Worm (Caenorhabditis elegans): ENCODE measurements around the gene nspc-7.
A peak's percentile ranks its signal among the peaks of the same experiment; 100 is the strongest.

The nspc-7 gene

DNA sequence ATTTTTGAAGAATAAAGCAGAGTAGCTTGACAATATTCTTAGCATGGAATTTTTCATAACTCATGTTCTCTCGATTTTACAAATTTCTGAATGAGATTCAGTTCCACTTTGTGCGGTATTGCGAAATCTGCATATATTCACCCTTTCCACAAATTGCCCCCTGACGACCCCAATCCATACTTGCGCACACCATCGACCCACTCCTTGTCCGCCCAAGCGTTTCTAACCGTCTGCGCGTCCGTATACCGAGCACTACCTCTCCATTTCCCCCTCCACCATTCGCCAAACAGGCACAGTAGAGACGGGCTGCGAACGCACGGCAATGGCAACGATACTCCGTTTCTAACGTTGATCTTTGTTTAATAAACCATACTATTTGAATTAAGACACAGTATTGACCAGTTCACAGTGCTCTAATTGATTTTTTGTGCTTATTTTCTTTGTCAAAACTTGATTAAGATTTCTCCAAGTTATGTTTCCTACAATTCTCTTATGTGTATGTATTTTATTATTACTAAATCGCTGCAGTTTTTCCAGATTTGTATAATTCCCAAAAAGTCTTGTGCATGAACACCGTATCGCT is 15.0 kb downstream of the nspc-7 start, which contains the start of gene utx-1:
Gene utx-1, plus strand, starts transcription at position 533 of the 583 bp plus-strand sequence.
- TF ChIP-seq aptf-3 (GFP tag; IDR thresholded peaks at IDR 0.05) (no peak), efl-1 (GFP tag; optimal IDR thresholded peaks at IDR 0.05) (no peak), lin-35 (GFP tag; optimal IDR thresholded peaks at IDR 0.05) (no peak), F10E7.11 (tag; optimal IDR thresholded peaks at IDR 0.05) (no peak), nhr-27 (tag; optimal IDR thresholded peaks at IDR 0.05) (no peak), ZK185.1 (tag; optimal IDR thresholded peaks at IDR 0.05; ENCODE audit: poor library complexity, severe bottlenecking) (peak; percentile 16), ceh-27 (GFP tag; optimal IDR thresholded peaks at IDR 0.05) (no peak), F23B12.7 (tag; optimal IDR thresholded peaks at IDR 0.05; ENCODE audit: insufficient read depth) (no peak), ztf-28 (GFP tag; IDR thresholded peaks at IDR 0.05) (no peak), attf-3 (GFP tag; conservative IDR thresholded peaks at IDR 0.05) (peak; percentile 78), zfh-2 (GFP tag; conservative IDR thresholded peaks at IDR 0.05) (peak; percentile 44; the same call in 1 of the 2 replicates), F57A8.1 (GFP tag; optimal IDR thresholded peaks at IDR 0.05) (no peak), ztf-18 (tag; optimal IDR thresholded peaks at IDR 0.05) (peak; percentile 9), aptf-2 (GFP tag; conservative IDR thresholded peaks at IDR 0.05) (no peak), snpc-1.1 (tag; optimal IDR thresholded peaks at IDR 0.05; ENCODE audit: insufficient read depth) (no peak), ceh-91 (GFP tag; IDR thresholded peaks at IDR 0.05) (no peak), hsf-1 (GFP tag; IDR thresholded peaks at IDR 0.05) (no peak), cebp-1 (GFP tag; IDR thresholded peaks at IDR 0.05) (peak; percentile 86), cebp-1 (tag; optimal IDR thresholded peaks at IDR 0.05) (peak; percentile 98), hlh-12 (tag; optimal IDR thresholded peaks at IDR 0.05) (no peak), chd-7 (tag; optimal IDR thresholded peaks at IDR 0.05) (no peak), hrde-1 (tag; optimal IDR thresholded peaks at IDR 0.05; ENCODE audit: borderline replicate concordance) (no peak), lin-40 (tag; optimal IDR thresholded peaks at IDR 0.05) (peak; percentile 30), ceh-40 (GFP tag; IDR thresholded peaks at IDR 0.05) (no peak), unc-130 (GFP tag; optimal IDR thresholded peaks at IDR 0.05) (no peak), hmg-1.2 (GFP tag; IDR thresholded peaks at IDR 0.05) (peak; percentile 83; the same call in 1 of the 2 replicates), fkh-3 (tag; optimal IDR thresholded peaks at IDR 0.05) (no peak), pha-4 (tag; optimal IDR thresholded peaks at IDR 0.05) (no peak)

DNA sequence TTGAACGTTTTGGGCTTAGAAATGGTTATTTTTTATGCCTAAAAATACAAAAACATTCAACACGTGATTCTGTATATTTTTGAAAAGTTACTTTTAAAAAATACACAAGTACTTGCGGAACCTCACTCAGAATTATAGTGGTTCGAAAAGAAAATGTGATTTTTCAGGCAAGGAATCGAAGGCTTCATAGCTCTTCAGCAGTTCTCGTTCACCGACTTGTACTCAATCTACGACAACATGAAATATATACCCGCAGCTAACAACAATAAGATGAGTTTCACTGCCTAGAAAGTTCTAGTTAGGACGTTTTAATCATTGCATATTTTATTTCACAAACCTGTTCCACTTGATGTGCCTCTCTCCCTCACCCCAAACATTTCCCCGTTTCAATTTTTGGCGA is 20.9 kb downstream of the nspc-7 start:
- no peak for TF ChIP-seq mel-28 (tag; optimal IDR thresholded peaks at IDR 0.05; ENCODE audit: borderline replicate concordance)
- no peak for TF ChIP-seq C17E4.6 (GFP tag; IDR thresholded peaks at IDR 0.05)
- no peak for TF ChIP-seq Y53G8AR.9 (GFP tag; conservative IDR thresholded peaks at IDR 0.05)
- TF ChIP-seq aptf-3 (GFP tag; IDR thresholded peaks at IDR 0.05): no peak
- no peak for TF ChIP-seq madf-3 (GFP tag; IDR thresholded peaks at IDR 0.05)
- no peak for TF ChIP-seq F22D6.2 (tag; optimal IDR thresholded peaks at IDR 0.05)
- TF ChIP-seq F23B12.7 (tag; optimal IDR thresholded peaks at IDR 0.05; ENCODE audit: insufficient read depth): no peak
- no peak for TF ChIP-seq efl-1 (GFP tag; optimal IDR thresholded peaks at IDR 0.05)
- no peak for TF ChIP-seq attf-3 (GFP tag; conservative IDR thresholded peaks at IDR 0.05)
- no peak for TF ChIP-seq B0261.1 (tag; optimal IDR thresholded peaks at IDR 0.05)
- TF ChIP-seq egrh-3 (GFP tag; IDR thresholded peaks at IDR 0.05): no peak
- no peak for TF ChIP-seq attf-6 (GFP tag; IDR thresholded peaks at IDR 0.05)
- no peak for TF ChIP-seq ceh-58 (GFP tag; IDR thresholded peaks at IDR 0.05)
- TF ChIP-seq bed-1 (GFP tag; IDR thresholded peaks at IDR 0.05): no peak
- TF ChIP-seq nhr-27 (tag; optimal IDR thresholded peaks at IDR 0.05): no peak
